Worm (Caenorhabditis elegans) whole organism, L2 larva: ENCODE measurements around the gene Y66C5A.2.

Source experiments
- C34F6.9 ChIP-seq: fragments of 150-350 bp; optimal IDR thresholded peaks from 2 replicates; lab custom pipeline; 2014; ENCODE audit warnings: missing biosample characterization, missing genetic modification characterization
- F13H6.1 ChIP-seq: sonication (generic microtip); optimal IDR thresholded peaks from 2 replicates; lab custom pipeline; 2016; ENCODE audit warnings: missing genetic modification characterization, missing compliant biosample characterization
- R02D3.7 ChIP-seq: fragments of 150-350 bp; optimal IDR thresholded peaks from 2 replicates; lab custom pipeline; 2014; ENCODE audit warnings: missing biosample characterization, missing genetic modification characterization
- Y55F3AM.14 ChIP-seq: fragments of 200-800 bp; sonication (Bioruptor generic); optimal IDR thresholded peaks from 2 replicates; lab custom pipeline; 2018; ENCODE audit warnings: mild to moderate bottlenecking, missing genetic modification characterization, missing compliant biosample characterization
- ZK546.5 ChIP-seq: sonication (generic microtip); optimal IDR thresholded peaks from 2 replicates; lab custom pipeline; 2017; ENCODE audit warnings: missing biosample characterization, missing genetic modification characterization
- alr-1 ChIP-seq: fragments of 150-350 bp; optimal IDR thresholded peaks from 2 replicates; lab custom pipeline; 2014; ENCODE audit warnings: missing biosample characterization, missing genetic modification characterization
- aly-2 ChIP-seq: fragments of 150-350 bp; optimal IDR thresholded peaks from 2 replicates; lab custom pipeline; 2014; ENCODE audit warnings: missing biosample characterization, missing genetic modification characterization
- ama-1 ChIP-seq: fragments of 150-350 bp; optimal IDR thresholded peaks from 2 replicates; lab custom pipeline; 2018; ENCODE audit warnings: inconsistent platforms
- blmp-1 ChIP-seq: sonication (generic microtip); optimal IDR thresholded peaks from 2 replicates; lab custom pipeline; 2017; ENCODE audit warnings: missing genetic modification characterization, mild to moderate bottlenecking, missing compliant biosample characterization, antibody characterized with exemption, moderate library complexity; ENCODE audit not compliant: insufficient read depth
- ceh-16 ChIP-seq: fragments of 150-350 bp; optimal IDR thresholded peaks from 2 replicates; lab custom pipeline; 2014; ENCODE audit warnings: missing biosample characterization, missing genetic modification characterization
- ceh-82 ChIP-seq: fragments of 150-350 bp; optimal IDR thresholded peaks from 2 replicates; lab custom pipeline; 2014; ENCODE audit warnings: missing biosample characterization, missing genetic modification characterization
- crh-2 ChIP-seq: sonication (generic microtip); optimal IDR thresholded peaks from 2 replicates; lab custom pipeline; 2017; ENCODE audit warnings: missing biosample characterization, missing genetic modification characterization
- dmd-4 ChIP-seq: sonication (generic microtip); optimal IDR thresholded peaks from 2 replicates; lab custom pipeline; 2017; ENCODE audit warnings: missing biosample characterization, missing genetic modification characterization
- egl-27 ChIP-seq: sonication (generic microtip); optimal IDR thresholded peaks from 3 replicates; lab custom pipeline; 2017; ENCODE audit warnings: missing biosample characterization, missing genetic modification reagents, missing genetic modification characterization
- elt-1 ChIP-seq: fragments of 150-350 bp; optimal IDR thresholded peaks from 2 replicates; lab custom pipeline; 2014; ENCODE audit warnings: missing biosample characterization, missing genetic modification characterization
- elt-3 ChIP-seq: sonication (generic microtip); optimal IDR thresholded peaks from 2 replicates; lab custom pipeline; 2017; ENCODE audit warnings: missing biosample characterization, missing genetic modification characterization
- fos-1 ChIP-seq: fragments of 150-350 bp; optimal IDR thresholded peaks from 2 replicates; lab custom pipeline; 2014; ENCODE audit warnings: missing biosample characterization, missing genetic modification characterization
- gmeb-1 ChIP-seq: fragments of 150-350 bp; optimal IDR thresholded peaks from 2 replicates; lab custom pipeline; 2014; ENCODE audit warnings: missing biosample characterization, missing genetic modification characterization
- lin-11 ChIP-seq: fragments of 150-350 bp; sonication (generic microtip); optimal IDR thresholded peaks from 2 replicates; lab custom pipeline; 2014; ENCODE audit warnings: missing biosample characterization, missing genetic modification characterization, inconsistent platforms, mixed read lengths
- lin-13 ChIP-seq: fragments of 150-350 bp; optimal IDR thresholded peaks from 2 replicates; lab custom pipeline; 2014; ENCODE audit warnings: missing biosample characterization, missing genetic modification reagents, missing genetic modification characterization
- lin-39 ChIP-seq: fragments of 150-350 bp; optimal IDR thresholded peaks from 2 replicates; lab custom pipeline; 2014; ENCODE audit warnings: missing biosample characterization, missing genetic modification reagents, missing genetic modification characterization
- lsy-2 ChIP-seq, 2 experiments: fragments of 150-350 bp in 1 of 2; sonication (generic microtip) in 1 of 2; optimal IDR thresholded peaks; 2 replicates each; lab custom pipeline; 2014 to 2017; ENCODE audit warnings: missing biosample characterization in 2 of 2, missing genetic modification characterization in 2 of 2
- mab-5 ChIP-seq: fragments of 150-350 bp; optimal IDR thresholded peaks from 2 replicates; lab custom pipeline; 2014; ENCODE audit warnings: missing biosample characterization, missing genetic modification characterization
- mbf-1 ChIP-seq: sonication (generic microtip); optimal IDR thresholded peaks from 2 replicates; lab custom pipeline; 2017; ENCODE audit warnings: missing biosample characterization, missing genetic modification characterization
- mdl-1 ChIP-seq, 2 experiments: fragments of 150-350 bp in 1 of 2; sonication (generic microtip) in 1 of 2; optimal IDR thresholded peaks; 2 replicates each; lab custom pipeline; 2017; ENCODE audit warnings: missing biosample characterization in 2 of 2, missing genetic modification characterization in 2 of 2
- nhr-10 ChIP-seq: sonication (generic microtip); optimal IDR thresholded peaks from 2 replicates; lab custom pipeline; 2017; ENCODE audit warnings: missing biosample characterization, missing genetic modification characterization
- nhr-11 ChIP-seq: fragments of 150-350 bp; optimal IDR thresholded peaks from 2 replicates; lab custom pipeline; 2014; ENCODE audit warnings: missing biosample characterization, missing genetic modification characterization
- nhr-12 ChIP-seq: fragments of 150-350 bp; optimal IDR thresholded peaks from 2 replicates; lab custom pipeline; 2014; ENCODE audit warnings: missing biosample characterization, missing genetic modification characterization
- nhr-129 ChIP-seq: fragments of 150-350 bp; optimal IDR thresholded peaks from 2 replicates; lab custom pipeline; 2014; ENCODE audit warnings: missing biosample characterization, missing genetic modification characterization
- nhr-21 ChIP-seq: fragments of 150-350 bp; optimal IDR thresholded peaks from 2 replicates; lab custom pipeline; 2014; ENCODE audit warnings: missing biosample characterization, missing genetic modification characterization
- nhr-23 ChIP-seq: fragments of 150-350 bp; optimal IDR thresholded peaks from 2 replicates; lab custom pipeline; 2014; ENCODE audit warnings: missing biosample characterization, missing genetic modification reagents, missing genetic modification characterization
- nhr-237 ChIP-seq: fragments of 150-350 bp; optimal IDR thresholded peaks from 2 replicates; lab custom pipeline; 2014; ENCODE audit warnings: missing biosample characterization, missing genetic modification characterization
- nhr-25 ChIP-seq: fragments of 150-350 bp; sonication (generic microtip); optimal IDR thresholded peaks from 3 replicates; lab custom pipeline; 2014; ENCODE audit warnings: missing biosample characterization, missing genetic modification characterization
- nhr-6 ChIP-seq: fragments of 150-350 bp; optimal IDR thresholded peaks from 2 replicates; lab custom pipeline; 2014; ENCODE audit warnings: missing biosample characterization, missing genetic modification characterization
- nhr-77 ChIP-seq: fragments of 150-350 bp; optimal IDR thresholded peaks from 2 replicates; lab custom pipeline; 2014; ENCODE audit warnings: missing biosample characterization, missing genetic modification characterization
- peb-1 ChIP-seq: fragments of 150-350 bp; optimal IDR thresholded peaks from 2 replicates; lab custom pipeline; 2014; ENCODE audit warnings: missing biosample characterization, missing genetic modification characterization
- sem-4 ChIP-seq: fragments of 150-350 bp; optimal IDR thresholded peaks from 2 replicates; lab custom pipeline; 2014; ENCODE audit warnings: missing biosample characterization, missing genetic modification reagents, missing genetic modification characterization
- skn-1 ChIP-seq: sonication (generic microtip); optimal IDR thresholded peaks from 2 replicates; lab custom pipeline; 2017; ENCODE audit warnings: missing biosample characterization, missing genetic modification characterization
- sma-3 ChIP-seq: sonication (generic microtip); optimal IDR thresholded peaks from 2 replicates; lab custom pipeline; 2016; ENCODE audit warnings: missing genetic modification reagents, missing genetic modification characterization, missing compliant biosample characterization
- sma-9 ChIP-seq, 2 experiments: fragments of 150-350 bp in 1 of 2; sonication (generic microtip) in 1 of 2; optimal IDR thresholded peaks; 2 replicates each; lab custom pipeline; 2014 to 2016; ENCODE audit warnings: missing genetic modification characterization in 2 of 2, mild to moderate bottlenecking in 1 of 2, missing biosample characterization in 1 of 2, missing compliant biosample characterization in 1 of 2, missing genetic modification reagents in 1 of 2, moderate library complexity in 1 of 2
- snpc-4 ChIP-seq: fragments of 150-350 bp; optimal IDR thresholded peaks from 2 replicates; lab custom pipeline; 2014; ENCODE audit warnings: missing biosample characterization, missing genetic modification characterization
- unc-39 ChIP-seq: fragments of 150-350 bp; optimal IDR thresholded peaks from 2 replicates; lab custom pipeline; 2014; ENCODE audit warnings: missing biosample characterization, missing genetic modification characterization
- unc-55 ChIP-seq: fragments of 150-350 bp; sonication (generic microtip); optimal IDR thresholded peaks from 3 replicates; lab custom pipeline; 2014; ENCODE audit warnings: missing biosample characterization, missing genetic modification reagents, missing genetic modification characterization
- unc-62 ChIP-seq: fragments of 150-350 bp; optimal IDR thresholded peaks from 2 replicates; lab custom pipeline; 2014; ENCODE audit warnings: missing biosample characterization, missing genetic modification reagents, missing genetic modification characterization
- zag-1 ChIP-seq: fragments of 150-350 bp; optimal IDR thresholded peaks from 2 replicates; lab custom pipeline; 2014; ENCODE audit warnings: missing biosample characterization, missing genetic modification characterization
- ztf-1 ChIP-seq: fragments of 200-800 bp; sonication (Bioruptor generic); conservative IDR thresholded peaks from 2 replicates; pipeline ENCODE4 v1.3.6; 2022; ENCODE audit warnings: missing genetic modification characterization, missing compliant biosample characterization
- ztf-11 ChIP-seq: sonication (generic microtip); optimal IDR thresholded peaks from 2 replicates; lab custom pipeline; 2017; ENCODE audit warnings: missing biosample characterization, missing genetic modification characterization
- ztf-4 ChIP-seq: fragments of 150-350 bp; optimal IDR thresholded peaks from 2 replicates; lab custom pipeline; 2014; ENCODE audit warnings: missing biosample characterization, missing genetic modification characterization

Gene Y66C5A.2

DNA sequence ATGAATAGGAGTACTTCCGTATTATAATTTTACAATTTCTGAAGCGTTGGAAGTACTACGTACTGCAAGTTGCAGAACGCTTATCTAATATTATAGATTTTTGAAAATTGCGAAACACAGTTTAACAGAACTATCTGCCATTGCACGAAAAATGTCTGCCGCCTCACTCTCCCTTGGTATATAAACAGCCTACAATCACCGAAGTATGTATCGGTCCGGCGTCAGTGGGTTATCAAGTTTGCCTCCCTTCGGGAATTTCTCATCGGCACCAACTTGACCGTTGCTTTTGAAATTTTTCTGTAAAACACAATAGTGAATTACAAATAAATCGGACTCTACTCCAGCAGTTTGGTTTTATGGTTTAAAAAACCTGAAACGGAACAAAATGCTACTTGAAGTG, 16.8 kb downstream of the Y66C5A.2 start:
- TF ChIP-seq sma-3 (GFP tag; lab: Kevin White, UChicago) (peak; percentile 17), snpc-4 (tag; lab: Kevin White, UChicago) (peak; percentile 93), nhr-6 (no peak)

DNA sequence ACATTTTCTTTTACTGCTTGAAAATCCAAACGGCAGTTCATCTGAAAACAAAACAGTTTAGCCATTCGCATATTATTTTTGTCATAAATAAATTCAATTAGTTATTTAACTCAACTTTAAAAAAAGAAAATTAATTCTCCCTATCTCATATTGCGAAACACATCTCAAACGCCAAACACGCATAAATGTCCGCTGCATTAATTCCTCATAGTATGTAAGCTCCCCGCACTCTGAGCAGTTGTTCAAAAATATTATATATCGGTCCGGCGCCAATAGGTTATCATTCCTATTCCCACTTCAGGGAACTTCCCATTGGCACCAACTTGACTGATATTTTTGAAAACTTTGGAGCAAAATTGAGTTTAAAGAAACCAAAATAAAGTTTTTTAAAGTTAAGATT, 17.7 kb downstream of the Y66C5A.2 start:
- TF ChIP-seq lin-13 (GFP tag; lab: Kevin White, UChicago), result peak; percentile 4
- no peak for TF ChIP-seq ztf-11
- TF ChIP-seq ztf-4 (tag; lab: Kevin White, UChicago), result no peak
- no peak for TF ChIP-seq zag-1 (tag; lab: Kevin White, UChicago)
- TF ChIP-seq Y55F3AM.14 (GFP tag; lab: Kevin White, UChicago), result no peak
- no peak for TF ChIP-seq gmeb-1 (tag; lab: Kevin White, UChicago)
- no peak for TF ChIP-seq mab-5 (tag; lab: Kevin White, UChicago)
- no peak for TF ChIP-seq mbf-1
- peak; percentile 20 for TF ChIP-seq nhr-21 (tag; lab: Kevin White, UChicago)
- TF ChIP-seq lsy-2 (tag; optimal IDR thresholded peaks at IDR 0.05; lab: Kevin White, UChicago), result peak; percentile 28 to 54
- TF ChIP-seq C34F6.9 (tag; lab: Kevin White, UChicago), result peak; percentile 49
- TF ChIP-seq ceh-82 (tag; lab: Kevin White, UChicago), result no peak
- TF ChIP-seq ama-1 (lab: Kevin White, UChicago), result no peak
- TF ChIP-seq nhr-25 (tag; lab: Kevin White, UChicago), result no peak
- TF ChIP-seq nhr-10 (tag; lab: Kevin White, UChicago), result no peak
- TF ChIP-seq sma-3 (GFP tag; lab: Kevin White, UChicago), result no peak
- TF ChIP-seq alr-1, result no peak
- TF ChIP-seq nhr-129 (tag; lab: Kevin White, UChicago), result no peak
- TF ChIP-seq nhr-6, result peak; percentile 55
- no peak for TF ChIP-seq ceh-16 (tag; lab: Kevin White, UChicago)
- no peak for TF ChIP-seq nhr-237 (tag; lab: Kevin White, UChicago)
- no peak for TF ChIP-seq fos-1 (tag; lab: Kevin White, UChicago)
- TF ChIP-seq unc-55 (GFP tag; lab: Kevin White, UChicago), result peak; percentile 88
- no peak for TF ChIP-seq unc-39
- TF ChIP-seq unc-62, result no peak
- no peak for TF ChIP-seq lin-11 (tag; lab: Kevin White, UChicago)
- no peak for TF ChIP-seq R02D3.7
- TF ChIP-seq dmd-4 (tag; lab: Kevin White, UChicago), result no peak
- no peak for TF ChIP-seq aly-2 (tag; lab: Kevin White, UChicago)
- no peak for TF ChIP-seq crh-2 (tag; lab: Kevin White, UChicago)
- no peak for TF ChIP-seq elt-1
- TF ChIP-seq sma-9 (GFP tag; optimal IDR thresholded peaks at IDR 0.05; lab: Kevin White, UChicago), result peak; percentile 65
- TF ChIP-seq sma-9 (tag; optimal IDR thresholded peaks at IDR 0.05; lab: Kevin White, UChicago), result no peak
- TF ChIP-seq skn-1 (tag; lab: Kevin White, UChicago), result no peak
- TF ChIP-seq snpc-4 (tag; lab: Kevin White, UChicago), result peak; percentile 98
- no peak for TF ChIP-seq peb-1 (tag; lab: Kevin White, UChicago)
- TF ChIP-seq nhr-23 (tag; lab: Kevin White, UChicago), result no peak
- no peak for TF ChIP-seq egl-27 (tag; lab: Kevin White, UChicago)
- TF ChIP-seq ztf-1 (GFP tag; lab: Robert Waterston, UW), result no peak
- no peak for TF ChIP-seq elt-3 (tag; lab: Kevin White, UChicago)
- no peak for TF ChIP-seq ZK546.5
- no peak for TF ChIP-seq nhr-11 (tag; lab: Kevin White, UChicago)
- no peak for TF ChIP-seq mdl-1 (tag; optimal IDR thresholded peaks at IDR 0.05; lab: Kevin White, UChicago)
- no peak for TF ChIP-seq lin-39
- no peak for TF ChIP-seq nhr-12 (tag; lab: Kevin White, UChicago)
- TF ChIP-seq blmp-1 (tag; lab: Kevin White, UChicago), result no peak
- TF ChIP-seq sem-4 (tag; lab: Kevin White, UChicago), result no peak
- TF ChIP-seq F13H6.1 (tag; lab: Kevin White, UChicago), result no peak
- TF ChIP-seq nhr-77 (tag; lab: Kevin White, UChicago), result no peak
